Fruit fly (Drosophila melanogaster) Kc167 (cell line): ENCODE results near the gene CG4115.

Experiments used
- Myc ChIP-seq: fragments of >200 bp; optimal IDR thresholded peaks from 2 replicates; lab custom pipeline; 2017; ENCODE audit warnings: missing external identifiers
- Sin3A ChIP-seq: fragments of >200 bp; optimal IDR thresholded peaks from 2 replicates; lab custom pipeline; 2018; ENCODE audit warnings: missing external identifiers
- h ChIP-seq: fragments of >200 bp; optimal IDR thresholded peaks from 3 replicates; lab custom pipeline; 2018; ENCODE audit warnings: missing external identifiers
- insv ChIP-seq: fragments of >200 bp; optimal IDR thresholded peaks from 3 replicates; lab custom pipeline; 2018; ENCODE audit warnings: missing external identifiers
- psq ChIP-seq: fragments of >200 bp; optimal IDR thresholded peaks from 2 replicates; lab custom pipeline; 2017; ENCODE audit warnings: missing external identifiers
- ttk ChIP-seq: sonication (Bioruptor generic); optimal IDR thresholded peaks from 2 replicates; lab custom pipeline; 2017; ENCODE audit warnings: missing external identifiers

CG4115 gene

DNA sequence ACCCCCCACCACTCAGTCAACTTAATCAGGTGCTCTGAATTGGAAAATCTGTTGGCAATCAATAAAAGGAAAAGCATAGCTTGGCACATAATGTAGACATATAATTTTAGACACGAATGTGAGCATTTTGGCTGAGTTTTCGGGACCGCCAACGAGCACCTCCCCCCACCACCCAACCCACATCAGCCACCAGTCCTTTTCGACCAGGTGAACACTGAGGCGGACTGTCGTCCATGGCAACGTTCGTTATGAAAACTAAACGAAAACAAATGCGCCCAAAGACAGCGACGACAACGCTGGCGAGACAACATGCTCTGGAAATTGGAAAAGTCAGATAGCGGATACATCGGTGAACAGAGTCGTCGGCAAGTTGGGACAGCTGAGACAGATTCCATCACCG is 23.2 kb downstream of the CG4115 start, which contains the start of gene GstD11:
Gene GstD11 (plus strand): TSS at position 301 of the 400 bp plus-strand sequence.
- no peak for TF ChIP-seq insv (lab: Kevin White, UChicago)
- TF ChIP-seq psq = no peak
- no peak for TF ChIP-seq Sin3A
- no peak for TF ChIP-seq Myc (lab: Kevin White, UChicago)
- no peak for TF ChIP-seq ttk (lab: Kevin White, UChicago)
- no peak for TF ChIP-seq h

- TF ChIP-seq ttk (lab: Kevin White, UChicago) = no peak
- TF ChIP-seq insv (lab: Kevin White, UChicago) = no peak
- no peak for TF ChIP-seq psq
Measured at dm6 chr3R:12383784-12384183, 24.0 kb downstream of the CG4115 start.

DNA sequence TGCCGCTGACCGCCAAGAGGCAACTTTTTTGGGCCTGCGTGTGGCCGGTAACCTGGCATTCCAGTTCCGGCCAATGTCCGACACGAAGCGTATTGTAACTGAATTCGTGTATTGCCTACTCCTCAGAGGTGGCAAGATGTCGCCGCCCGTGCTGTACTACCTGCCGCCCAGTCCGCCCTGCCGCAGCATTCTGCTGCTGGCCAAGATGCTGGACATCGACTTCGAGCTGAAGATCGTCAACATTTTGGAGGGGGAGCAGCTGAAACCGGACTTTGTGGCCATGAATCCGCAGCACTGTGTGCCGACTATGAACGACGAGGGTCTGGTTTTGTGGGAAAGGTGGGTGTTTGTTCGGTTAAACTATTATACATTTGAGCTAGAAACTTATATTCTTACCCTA is 24.5 kb downstream of the CG4115 start:
- TF ChIP-seq Sin3A (no peak), ttk (lab: Kevin White, UChicago) (no peak), psq (no peak)

DNA sequence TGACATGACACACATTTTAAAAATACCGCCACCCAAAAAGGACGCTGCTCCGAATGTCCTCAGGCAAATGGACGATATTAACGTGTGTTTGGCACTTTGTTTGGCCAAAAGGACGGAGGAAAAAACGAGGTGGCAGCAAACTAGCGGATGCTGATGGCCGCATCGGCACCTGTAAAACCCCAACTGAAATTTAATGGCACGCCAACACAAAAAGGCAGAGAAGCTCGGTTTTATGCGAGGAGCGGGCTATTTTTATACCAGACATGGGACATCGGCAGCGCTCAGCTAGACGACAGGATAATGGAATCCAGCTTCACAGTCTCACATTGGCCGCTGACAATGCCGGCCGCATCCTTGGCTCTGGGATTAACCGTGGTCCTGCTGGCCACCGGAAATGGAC is 26.1 kb downstream of the CG4115 start, which contains the start of gene Sol1:
Gene Sol1 (plus strand): TSS at position 301 of the 400 bp plus-strand sequence.
- TF ChIP-seq Sin3A (no peak), insv (lab: Kevin White, UChicago) (no peak), Myc (lab: Kevin White, UChicago) (no peak), psq (no peak), h (no peak)

DNA sequence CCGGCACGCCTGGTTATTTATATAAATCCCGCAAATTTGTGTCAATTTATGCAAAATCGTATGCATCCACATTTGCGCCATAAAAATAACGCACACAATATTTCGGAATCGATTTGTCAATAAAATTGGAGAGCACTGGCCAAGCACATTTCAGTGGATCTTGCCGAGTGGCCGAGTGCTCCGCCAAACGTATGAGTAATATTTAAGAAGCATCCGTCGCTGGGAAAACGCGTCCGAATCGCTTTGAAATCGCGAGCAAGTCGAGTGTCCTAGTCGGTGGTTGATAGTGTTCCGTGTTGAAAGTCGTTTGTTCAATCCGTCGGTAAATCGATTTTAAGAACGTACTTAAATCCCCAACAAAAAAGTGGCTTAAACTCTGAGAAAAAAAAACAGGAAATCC is 27.2 kb downstream of the CG4115 start, which contains the start of gene CG33098:
Gene CG33098 (plus strand): TSS at position 224 of the 400 bp plus-strand sequence.
- TF ChIP-seq psq (no peak), Sin3A (no peak), h (no peak), ttk (lab: Kevin White, UChicago) (no peak), insv (lab: Kevin White, UChicago) (no peak), Myc (lab: Kevin White, UChicago) (no peak)

DNA sequence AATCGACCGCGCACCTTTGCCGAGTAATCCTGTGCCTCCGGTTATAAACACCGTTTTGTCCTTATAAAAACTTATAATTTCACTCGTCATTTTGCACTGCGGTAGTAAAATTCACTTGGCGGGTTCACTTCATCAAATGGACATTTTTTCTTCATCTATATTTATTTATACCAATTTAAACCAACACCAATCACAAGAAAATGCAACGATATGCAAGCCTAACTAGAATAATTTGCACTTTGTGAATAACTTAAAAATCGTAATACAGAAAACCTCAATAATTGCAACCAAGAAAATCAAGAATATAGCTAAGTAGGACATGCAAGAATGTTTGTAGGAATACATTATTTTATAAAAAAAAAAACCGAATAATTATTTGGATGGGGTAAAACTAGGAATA is 36.1 kb downstream of the CG4115 start, which contains the start of the genes CG10096 and CG10097:
Gene CG10096 (minus strand): TSS at position 101 of the 400 bp plus-strand sequence.
Gene CG10097 (minus strand): TSS at position 101 of the 400 bp plus-strand sequence.
- no peak for TF ChIP-seq Sin3A
- TF ChIP-seq ttk (lab: Kevin White, UChicago) = no peak
- TF ChIP-seq Myc (lab: Kevin White, UChicago) = no peak
- TF ChIP-seq h = no peak
- TF ChIP-seq psq = no peak
- no peak for TF ChIP-seq insv (lab: Kevin White, UChicago)

DNA sequence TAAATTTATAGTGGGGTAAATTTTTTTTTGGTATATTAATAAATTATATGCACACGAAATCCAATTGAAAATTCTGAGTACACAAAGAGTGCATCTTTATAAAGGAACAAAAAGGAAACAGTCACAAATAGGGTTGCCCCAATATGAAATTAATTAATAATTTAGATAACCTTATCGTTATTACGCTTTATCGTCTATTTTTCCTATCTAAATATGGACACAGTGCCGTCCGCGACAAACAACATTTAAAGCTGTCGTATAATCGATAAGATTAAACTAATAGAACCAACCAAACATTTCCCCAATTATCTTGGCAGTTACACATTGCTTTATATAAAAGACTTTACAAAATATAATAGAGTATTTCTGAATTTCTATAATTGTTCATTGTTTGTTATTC is 38.2 kb downstream of the CG4115 start:
- TF ChIP-seq h (no peak), Sin3A (no peak), Myc (lab: Kevin White, UChicago) (no peak)

DNA sequence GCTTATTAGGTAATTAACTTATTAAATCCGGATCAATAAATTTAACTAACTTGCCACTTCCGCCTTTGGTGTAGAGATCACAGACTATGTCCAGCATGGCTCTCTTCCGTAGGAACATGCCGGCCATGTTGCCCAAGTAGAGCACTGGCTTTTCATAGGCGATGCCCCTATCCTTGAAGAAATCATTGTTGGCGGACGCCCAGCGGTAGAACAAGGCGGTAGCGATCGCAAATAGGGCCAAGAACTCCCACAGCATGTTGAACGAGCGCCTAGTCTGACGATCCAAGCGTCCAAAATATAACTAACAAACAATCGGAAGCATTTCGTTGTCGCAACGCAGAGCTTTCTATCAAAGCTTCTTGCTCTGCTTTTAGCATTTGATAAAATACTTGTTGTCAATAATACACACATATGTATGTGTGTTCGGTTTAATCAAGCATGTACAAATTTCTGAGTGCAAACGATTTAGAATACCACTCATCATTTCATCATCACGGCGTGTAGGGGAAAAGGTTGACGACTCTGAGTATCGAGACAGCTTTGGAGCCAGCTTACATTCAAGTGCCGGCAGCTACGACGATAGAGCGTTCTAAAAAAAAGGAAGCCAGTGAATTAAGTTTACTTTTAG is 38.9 kb downstream of the CG4115 start, which contains the start of gene Cyp9f3:
Gene Cyp9f3 (minus strand): TSS at position 310 of the 628 bp plus-strand sequence.
- TF ChIP-seq ttk (lab: Kevin White, UChicago) (no peak), insv (lab: Kevin White, UChicago) (no peak), Sin3A (no peak), h (no peak), Myc (lab: Kevin White, UChicago) (no peak), psq (no peak)

DNA sequence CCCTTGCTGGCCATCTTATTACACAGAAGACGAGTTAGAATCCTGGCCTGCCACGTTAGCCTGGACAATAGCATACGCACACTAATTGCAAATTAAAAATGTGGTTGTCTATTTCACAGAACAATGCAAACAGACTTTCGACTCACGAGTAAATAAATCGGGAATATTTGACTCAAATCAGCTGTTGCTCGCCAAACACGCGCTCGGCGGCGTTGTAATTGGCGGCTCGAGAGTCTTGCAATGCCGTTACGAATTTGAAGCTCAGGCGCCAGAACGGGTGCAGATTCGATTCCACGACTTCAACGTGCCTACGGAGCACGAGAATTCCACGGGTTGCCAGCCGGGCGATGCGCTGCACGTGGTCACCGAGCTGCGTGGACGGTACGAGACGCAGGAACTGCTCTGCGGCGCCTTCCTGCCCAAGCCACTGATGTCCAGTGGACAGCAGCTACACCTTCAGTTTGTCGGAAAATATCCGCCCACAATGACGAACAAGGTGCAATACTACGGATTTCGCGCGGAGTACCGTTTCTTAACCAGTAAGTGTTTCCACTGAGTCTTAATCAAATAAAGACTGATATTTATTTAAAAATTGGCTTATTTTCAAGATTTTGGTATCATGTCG is 42.0 kb downstream of the CG4115 start, which contains the start of gene DNAlig3:
Gene DNAlig3 (minus strand): TSS at position 168 of the 625 bp plus-strand sequence.
- TF ChIP-seq insv (lab: Kevin White, UChicago) = peak; percentile 84
- no peak for TF ChIP-seq ttk (lab: Kevin White, UChicago)

- no peak for TF ChIP-seq insv (lab: Kevin White, UChicago)
- TF ChIP-seq h = no peak
- TF ChIP-seq psq = no peak
- TF ChIP-seq Myc (lab: Kevin White, UChicago) = no peak
- no peak for TF ChIP-seq ttk (lab: Kevin White, UChicago)
- TF ChIP-seq Sin3A = no peak
Measured at dm6 chr3R:12402935-12403334, 43.1 kb downstream of the CG4115 start.

DNA sequence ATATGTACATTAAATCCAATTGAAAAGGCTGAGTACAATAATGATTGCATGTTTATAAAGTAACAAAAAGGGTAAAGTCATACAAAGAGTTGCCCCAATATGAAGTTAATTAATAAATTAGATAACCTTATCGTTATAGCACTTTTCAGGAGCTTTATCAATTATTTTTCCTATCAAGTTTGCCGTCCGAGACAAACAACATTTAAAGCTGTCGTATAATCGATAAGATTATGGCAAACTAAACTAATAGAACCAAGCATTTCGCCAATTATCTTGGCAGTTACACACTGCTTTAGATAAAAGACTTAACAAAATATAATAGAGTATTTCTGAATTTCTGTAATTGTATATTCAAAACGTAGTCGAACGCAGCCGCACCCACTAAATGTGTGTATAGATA is 45.3 kb downstream of the CG4115 start:
- TF ChIP-seq Sin3A = no peak
- TF ChIP-seq ttk (lab: Kevin White, UChicago) = no peak
- TF ChIP-seq insv (lab: Kevin White, UChicago) = no peak
- TF ChIP-seq psq = no peak
- TF ChIP-seq h = no peak

DNA sequence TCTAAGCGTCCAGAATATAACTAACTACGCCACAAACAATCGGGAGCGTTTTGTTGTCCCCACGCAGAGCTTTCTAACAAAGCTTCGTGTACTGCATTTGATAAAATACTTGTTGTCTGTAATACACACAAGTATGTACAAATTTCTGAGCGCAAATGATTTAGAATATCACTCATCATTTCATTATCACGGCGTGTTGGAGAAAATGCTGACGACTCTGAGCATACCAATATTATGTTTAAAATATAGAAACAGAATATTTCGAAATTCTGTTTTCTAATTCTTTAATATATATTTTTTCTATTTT is 46.1 kb downstream of the CG4115 start, which contains the start of gene Cyp9f2:
Gene Cyp9f2 (minus strand): TSS at position 101 of the 307 bp plus-strand sequence.
- TF ChIP-seq insv (lab: Kevin White, UChicago) (no peak), Sin3A (no peak), psq (no peak), ttk (lab: Kevin White, UChicago) (no peak)
